Worm (Caenorhabditis elegans) whole organism, L4 larva: ENCODE measurements around the gene F48F7.6.
A peak's percentile ranks its signal among the peaks of the same experiment; 100 is the strongest.

Experiments used
- D1046.2 ChIP-seq: fragments of 200-800 bp; sonication (Bioruptor generic); IDR thresholded peaks from 2 replicates; pipeline ENCODE4 v1.3.6; 2022; ENCODE audit warnings: missing genetic modification characterization, missing compliant biosample characterization
- F10B5.3 ChIP-seq: sonication (generic microtip); optimal IDR thresholded peaks from 2 replicates; lab custom pipeline; 2016; ENCODE audit warnings: mild to moderate bottlenecking, missing genetic modification characterization, missing compliant biosample characterization
- F37D6.2 ChIP-seq: sonication (generic microtip); optimal IDR thresholded peaks from 2 replicates; lab custom pipeline; 2016; ENCODE audit warnings: mild to moderate bottlenecking, missing genetic modification characterization, missing compliant biosample characterization
- F49E8.2 ChIP-seq: sonication (generic microtip); optimal IDR thresholded peaks from 2 replicates; lab custom pipeline; 2016; ENCODE audit warnings: missing compliant biosample characterization, mild to moderate bottlenecking, missing genetic modification characterization, borderline replicate concordance
- R02D3.7 ChIP-seq: fragments of 150-350 bp; sonication (generic microtip); optimal IDR thresholded peaks from 3 replicates; lab custom pipeline; 2014; ENCODE audit warnings: missing biosample characterization, missing genetic modification characterization
- T20F7.1 ChIP-seq: fragments of 200-800 bp; sonication (Bioruptor generic); optimal IDR thresholded peaks from 2 replicates; lab custom pipeline; 2018; ENCODE audit warnings: mild to moderate bottlenecking, missing genetic modification characterization, missing compliant biosample characterization
- Y48G9A.11 ChIP-seq: fragments of 200-800 bp; sonication (Bioruptor generic); IDR thresholded peaks from 2 replicates; pipeline ENCODE4 v1.3.6; 2022; ENCODE audit warnings: missing genetic modification reagents, missing genetic modification characterization, missing compliant biosample characterization
- ZK546.5 ChIP-seq, 2 experiments: sonication (generic microtip); optimal IDR thresholded peaks; 2 replicates each; lab custom pipeline; 2017; ENCODE audit warnings: missing biosample characterization in 2 of 2, missing genetic modification characterization in 2 of 2
- aly-2 ChIP-seq: sonication (generic microtip); optimal IDR thresholded peaks from 2 replicates; lab custom pipeline; 2018; ENCODE audit warnings: missing biosample characterization, missing genetic modification characterization
- ama-1 ChIP-seq: fragments of 150-350 bp; optimal IDR thresholded peaks from 2 replicates; lab custom pipeline; 2014; ENCODE audit warnings: inconsistent platforms, mixed read lengths
- arid-1 ChIP-seq: fragments of 200-800 bp; sonication (Bioruptor generic); conservative IDR thresholded peaks from 2 replicates; pipeline ENCODE4 v1.3.6; 2022; ENCODE audit warnings: missing genetic modification reagents, missing genetic modification characterization, missing compliant biosample characterization
- attf-4 ChIP-seq: sonication (generic microtip); optimal IDR thresholded peaks from 3 replicates; lab custom pipeline; 2017; ENCODE audit warnings: missing biosample characterization, missing genetic modification characterization
- ceh-32 ChIP-seq: sonication (generic microtip); optimal IDR thresholded peaks from 2 replicates; lab custom pipeline; 2016; ENCODE audit warnings: mild to moderate bottlenecking, missing genetic modification characterization, missing compliant biosample characterization; ENCODE audit not compliant: poor library complexity
- ceh-82 ChIP-seq: sonication (generic microtip); optimal IDR thresholded peaks from 2 replicates; lab custom pipeline; 2017; ENCODE audit warnings: missing biosample characterization, missing genetic modification characterization
- ces-1 ChIP-seq: fragments of 150-350 bp; sonication (generic microtip); optimal IDR thresholded peaks from 4 replicates; lab custom pipeline; 2014; ENCODE audit warnings: missing biosample characterization, missing genetic modification reagents, missing genetic modification characterization
- ctbp-1 ChIP-seq: fragments of 200-800 bp; sonication (Bioruptor generic); IDR thresholded peaks from 2 replicates; pipeline ENCODE4 v1.3.6; 2022; ENCODE audit warnings: missing genetic modification reagents, missing genetic modification characterization, missing compliant biosample characterization
- daf-19 ChIP-seq: fragments of 200-800 bp; sonication (Bioruptor generic); conservative IDR thresholded peaks from 2 replicates; pipeline ENCODE4 v1.3.6; 2022; ENCODE audit warnings: missing genetic modification characterization, missing compliant biosample characterization
- dmd-6 ChIP-seq: fragments of 200-800 bp; sonication (Bioruptor generic); IDR thresholded peaks from 2 replicates; pipeline ENCODE4 v1.3.6; 2022; ENCODE audit warnings: missing genetic modification reagents, missing genetic modification characterization, missing compliant biosample characterization
- dmd-8 ChIP-seq: fragments of 200-800 bp; sonication (Bioruptor generic); IDR thresholded peaks from 2 replicates; pipeline ENCODE4 v1.3.6; 2022; ENCODE audit warnings: missing genetic modification characterization, missing compliant biosample characterization
- dpl-1 ChIP-seq: fragments of 150-350 bp; optimal IDR thresholded peaks from 2 replicates; lab custom pipeline; 2014; ENCODE audit warnings: missing biosample characterization, missing genetic modification reagents, missing genetic modification characterization
- duxl-1 ChIP-seq: sonication (generic microtip); optimal IDR thresholded peaks from 2 replicates; lab custom pipeline; 2016; ENCODE audit warnings: mild to moderate bottlenecking, missing genetic modification characterization, moderate library complexity, missing compliant biosample characterization; ENCODE audit not compliant: poor library complexity
- dve-1 ChIP-seq: sonication (generic microtip); optimal IDR thresholded peaks from 2 replicates; lab custom pipeline; 2017; ENCODE audit warnings: antibody characterized with exemption, mild to moderate bottlenecking, missing genetic modification characterization, missing compliant biosample characterization; ENCODE audit not compliant: insufficient read depth
- egl-27 ChIP-seq: sonication (generic microtip); optimal IDR thresholded peaks from 3 replicates; lab custom pipeline; 2017; ENCODE audit warnings: missing biosample characterization, missing genetic modification reagents, missing genetic modification characterization
- gei-8 ChIP-seq: fragments of 200-800 bp; sonication (Bioruptor generic); optimal IDR thresholded peaks from 2 replicates; lab custom pipeline; 2018; ENCODE audit warnings: mild to moderate bottlenecking, missing genetic modification characterization, missing compliant biosample characterization
- hlh-11 ChIP-seq: fragments of 200-800 bp; sonication (Bioruptor generic); optimal IDR thresholded peaks from 2 replicates; lab custom pipeline; 2018; ENCODE audit warnings: mild to moderate bottlenecking, missing genetic modification characterization, missing compliant biosample characterization
- hlh-30 ChIP-seq: sonication (generic microtip); optimal IDR thresholded peaks from 2 replicates; lab custom pipeline; 2017; ENCODE audit warnings: antibody characterized with exemption, mild to moderate bottlenecking, missing genetic modification characterization, missing compliant biosample characterization; ENCODE audit not compliant: insufficient read depth
- jun-1 ChIP-seq: fragments of 150-350 bp; optimal IDR thresholded peaks from 2 replicates; lab custom pipeline; 2014; ENCODE audit warnings: missing biosample characterization, missing genetic modification reagents, missing genetic modification characterization
- lin-1 ChIP-seq: fragments of 200-800 bp; sonication (Bioruptor generic); IDR thresholded peaks from 2 replicates; pipeline ENCODE4 v1.3.6; 2022; ENCODE audit warnings: missing genetic modification reagents, missing genetic modification characterization, missing compliant biosample characterization
- lin-29 ChIP-seq: fragments of 200-800 bp; sonication (Bioruptor generic); IDR thresholded peaks from 2 replicates; pipeline ENCODE4 v1.3.6; 2022; ENCODE audit warnings: missing genetic modification reagents, missing genetic modification characterization, missing compliant biosample characterization
- lin-38 ChIP-seq: fragments of 200-800 bp; sonication (Bioruptor generic); IDR thresholded peaks from 2 replicates; pipeline ENCODE4 v1.3.6; 2022; ENCODE audit warnings: missing genetic modification reagents, missing genetic modification characterization, missing compliant biosample characterization
- lir-3 ChIP-seq: sonication (generic microtip); optimal IDR thresholded peaks from 2 replicates; lab custom pipeline; 2016; ENCODE audit warnings: mild to moderate bottlenecking, missing genetic modification characterization, missing compliant biosample characterization
- mdl-1 ChIP-seq, 2 experiments: fragments of 150-350 bp in 1 of 2; sonication (generic microtip) in 1 of 2; optimal IDR thresholded peaks; 2 replicates each; lab custom pipeline; 2014 to 2017; ENCODE audit warnings: missing biosample characterization in 2 of 2, missing genetic modification characterization in 2 of 2
- mdt-29 ChIP-seq: fragments of 200-800 bp; sonication (Bioruptor generic); IDR thresholded peaks from 2 replicates; pipeline ENCODE4 v1.3.6; 2022; ENCODE audit warnings: missing genetic modification reagents, missing genetic modification characterization, missing compliant biosample characterization
- mes-2 ChIP-seq: sonication (generic microtip); optimal IDR thresholded peaks from 2 replicates; lab custom pipeline; 2016; ENCODE audit warnings: missing genotype, mild to moderate bottlenecking, missing genetic modification characterization, missing compliant biosample characterization; ENCODE audit not compliant: poor library complexity, severe bottlenecking
- nhr-10 ChIP-seq: fragments of 150-350 bp; optimal IDR thresholded peaks from 2 replicates; lab custom pipeline; 2014; ENCODE audit warnings: missing biosample characterization, missing genetic modification characterization
- nhr-25 ChIP-seq: sonication (generic microtip); optimal IDR thresholded peaks from 2 replicates; lab custom pipeline; 2017; ENCODE audit warnings: missing genetic modification characterization, mild to moderate bottlenecking, missing compliant biosample characterization, antibody characterized with exemption, moderate library complexity, borderline replicate concordance; ENCODE audit not compliant: insufficient read depth
- nhr-28 ChIP-seq: fragments of 150-350 bp; optimal IDR thresholded peaks from 2 replicates; lab custom pipeline; 2014; ENCODE audit warnings: missing biosample characterization, missing genetic modification characterization
- nhr-42 ChIP-seq: fragments of 200-800 bp; sonication (Bioruptor generic); IDR thresholded peaks from 2 replicates; pipeline ENCODE4 v1.3.6; 2022; ENCODE audit warnings: missing genetic modification characterization, missing compliant biosample characterization
- nhr-77 ChIP-seq: fragments of 150-350 bp; optimal IDR thresholded peaks from 2 replicates; lab custom pipeline; 2014; ENCODE audit warnings: missing biosample characterization, missing genetic modification characterization
- saeg-2 ChIP-seq: fragments of 200-800 bp; sonication (Bioruptor generic); IDR thresholded peaks from 2 replicates; pipeline ENCODE4 v1.3.6; 2022; ENCODE audit warnings: missing genetic modification reagents, missing genetic modification characterization, missing compliant biosample characterization
- skn-1 ChIP-seq: fragments of 150-350 bp; optimal IDR thresholded peaks from 2 replicates; lab custom pipeline; 2014; ENCODE audit warnings: missing biosample characterization, missing genetic modification characterization
- spr-1 ChIP-seq: sonication (generic microtip); optimal IDR thresholded peaks from 2 replicates; lab custom pipeline; 2016; ENCODE audit warnings: mild to moderate bottlenecking, missing genetic modification characterization, missing compliant biosample characterization
- tag-97 ChIP-seq: fragments of 200-800 bp; sonication (Bioruptor generic); IDR thresholded peaks from 2 replicates; pipeline ENCODE4 v1.3.6; 2022; ENCODE audit warnings: missing genetic modification characterization, missing compliant biosample characterization
- tra-1 ChIP-seq: fragments of 200-800 bp; sonication (Bioruptor generic); IDR thresholded peaks from 2 replicates; pipeline ENCODE4 v1.3.6; 2022; ENCODE audit warnings: missing genetic modification reagents, missing genetic modification characterization, missing compliant biosample characterization
- vab-7 ChIP-seq: fragments of 200-800 bp; sonication (Bioruptor generic); IDR thresholded peaks from 2 replicates; pipeline ENCODE4 v1.3.6; 2022; ENCODE audit warnings: missing genetic modification reagents, missing genetic modification characterization, missing compliant biosample characterization
- zfp-2 ChIP-seq: sonication (generic microtip); optimal IDR thresholded peaks from 2 replicates; lab custom pipeline; 2016; ENCODE audit warnings: mild to moderate bottlenecking, missing genetic modification characterization, missing compliant biosample characterization
- zfp-3 ChIP-seq: fragments of 200-800 bp; sonication (Bioruptor generic); conservative IDR thresholded peaks from 2 replicates; pipeline ENCODE4 v1.3.6; 2022; ENCODE audit warnings: missing genetic modification reagents, missing genetic modification characterization, missing compliant biosample characterization

The F48F7.6 gene

ce11 chrX:14012417-14012816, 34.8 kb downstream of the F48F7.6 start, which contains the start of gene tbc-19:
Gene tbc-19 (minus strand): TSS chrX:14012517.
- TF ChIP-seq ceh-32 (tag; lab: Kevin White, UChicago), result no peak
- TF ChIP-seq saeg-2 (GFP tag; lab: Robert Waterston, UW), result no peak
- no peak for TF ChIP-seq F10B5.3 (tag; lab: Kevin White, UChicago)
- no peak for TF ChIP-seq Y48G9A.11 (GFP tag; lab: Robert Waterston, UW)
- TF ChIP-seq dmd-8, result no peak
- TF ChIP-seq mes-2, result no peak
- TF ChIP-seq, all 104 proteins: peak for 0

ce11 chrX:14015366-14015765, 37.7 kb downstream of the F48F7.6 start, which contains the start of gene C04C11.25:
Gene C04C11.25 (minus strand): TSS chrX:14015466.
- peak; percentile 78 for TF ChIP-seq nhr-28 (tag; lab: Kevin White, UChicago)
- no peak for TF ChIP-seq attf-4

DNA sequence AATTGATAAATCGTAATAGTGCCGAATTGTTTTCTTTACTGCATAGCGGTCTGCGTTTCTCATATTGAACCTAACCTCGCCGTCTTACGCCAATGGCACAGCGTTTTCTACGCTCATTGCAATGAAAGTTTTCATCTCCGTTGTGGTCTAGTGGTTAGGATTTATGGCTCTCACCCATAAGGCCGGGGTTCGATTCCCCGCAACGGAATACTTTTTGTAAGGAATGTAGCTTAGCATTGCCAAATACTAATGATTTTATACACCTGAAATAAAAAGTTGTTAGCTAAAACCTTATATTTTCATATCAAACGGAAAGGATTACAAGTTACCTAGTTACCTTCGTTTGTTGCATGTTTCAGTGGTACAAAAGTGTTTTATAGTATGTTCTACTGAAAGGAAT, 38.2 kb downstream of the F48F7.6 start:
- TF ChIP-seq lin-38 (GFP tag; lab: Robert Waterston, UW), result peak; percentile 77
- TF ChIP-seq hlh-30, result peak; percentile 66
- peak; percentile 73 for TF ChIP-seq nhr-42 (GFP tag; lab: Robert Waterston, UW)
- TF ChIP-seq duxl-1 (tag; lab: Kevin White, UChicago), result peak; percentile 74
- peak; percentile 85 for TF ChIP-seq D1046.2 (GFP tag; lab: Robert Waterston, UW)
- TF ChIP-seq mdl-1 (tag; optimal IDR thresholded peaks at IDR 0.05; lab: Kevin White, UChicago), result peak in 1 of 2 experiments; percentile 48
- peak; percentile 69 for TF ChIP-seq jun-1 (tag; lab: Kevin White, UChicago)
- TF ChIP-seq spr-1 (tag; lab: Kevin White, UChicago), result peak; percentile 80
- peak; percentile 78 for TF ChIP-seq lir-3 (tag; lab: Kevin White, UChicago)
- TF ChIP-seq vab-7 (GFP tag; lab: Robert Waterston, UW), result peak; percentile 92
- TF ChIP-seq gei-8, result peak; percentile 86
- TF ChIP-seq tra-1, result peak; percentile 69
- peak; percentile 64 for TF ChIP-seq arid-1
- peak; percentile 63 for TF ChIP-seq hlh-11 (tag; lab: Kevin White, UChicago)
- peak; percentile 94 for TF ChIP-seq daf-19 (GFP tag; lab: Robert Waterston, UW)
- peak; percentile 70 for TF ChIP-seq zfp-2 (tag; lab: Kevin White, UChicago)
- TF ChIP-seq zfp-3 (GFP tag; lab: Robert Waterston, UW), result peak; percentile 71
- 0 out of 2 replicates have a peak, but pooled peaks have one; percentile 71 for TF ChIP-seq Y48G9A.11 (GFP tag; lab: Robert Waterston, UW)
- no peak for TF ChIP-seq nhr-10 (tag; lab: Kevin White, UChicago)
- TF ChIP-seq ZK546.5 (tag; optimal IDR thresholded peaks at IDR 0.05; lab: Kevin White, UChicago), result no peak
- TF ChIP-seq nhr-28 (tag; lab: Kevin White, UChicago), result peak; percentile 58
- no peak for TF ChIP-seq skn-1
- TF ChIP-seq mdt-29 (GFP tag; lab: Robert Waterston, UW), result peak; percentile 65
- TF ChIP-seq ceh-82, result no peak
- no peak for TF ChIP-seq ama-1
- no peak for TF ChIP-seq tag-97 (GFP tag; lab: Robert Waterston, UW)
- TF ChIP-seq dpl-1 (GFP tag; lab: Kevin White, UChicago), result peak; percentile 48
- TF ChIP-seq nhr-25 (tag; lab: Kevin White, UChicago), result peak; percentile 3
- TF ChIP-seq ctbp-1 (GFP tag; lab: Robert Waterston, UW), result peak; percentile 90
- TF ChIP-seq R02D3.7, result no peak
- TF ChIP-seq nhr-77, result peak; percentile 79
- TF ChIP-seq F49E8.2, result peak; percentile 54
- peak; percentile 62 for TF ChIP-seq F37D6.2
- peak; percentile 8 for TF ChIP-seq ces-1 (GFP tag; lab: Kevin White, UChicago)
- peak; percentile 58 for TF ChIP-seq T20F7.1 (GFP tag; lab: Kevin White, UChicago)
- peak; percentile 81 for TF ChIP-seq dmd-6 (GFP tag; lab: Robert Waterston, UW)
- TF ChIP-seq aly-2 (tag; lab: Kevin White, UChicago), result no peak
- TF ChIP-seq dve-1 (tag; lab: Kevin White, UChicago), result peak; percentile 77
- peak; percentile 57 for TF ChIP-seq egl-27
- peak; percentile 72; the same call in 1 of the 2 replicates for TF ChIP-seq lin-29 (GFP tag; lab: Robert Waterston, UW)
- peak; percentile 80 for TF ChIP-seq lin-1 (GFP tag; lab: Robert Waterston, UW)
